Worm (Caenorhabditis elegans) whole organism, L1 larva: ENCODE results near the gene EEED8.12.

Experiments used
- ama-1 ChIP-seq: fragments of 150-350 bp; optimal IDR thresholded peaks from 2 replicates; lab custom pipeline; 2014
- nhr-11 ChIP-seq: fragments of 150-350 bp; optimal IDR thresholded peaks from 2 replicates; lab custom pipeline; 2014; ENCODE audit warnings: missing biosample characterization, missing genetic modification characterization
- nhr-76 ChIP-seq: sonication (generic microtip); optimal IDR thresholded peaks from 2 replicates; lab custom pipeline; 2017; ENCODE audit warnings: missing biosample characterization, missing genetic modification characterization

ce11 chrII:5455650-5456355 lies 47.0 kb upstream of the EEED8.12 start, which contains the start of gene daz-1:
- no peak for TF ChIP-seq nhr-11 (tag; lab: Kevin White, UChicago)
- no peak for TF ChIP-seq ama-1 (lab: Kevin White, UChicago)
- no peak for TF ChIP-seq nhr-76 (tag; lab: Kevin White, UChicago)
